Worm (Caenorhabditis elegans) whole organism, L4/young adult: ENCODE measurements around the gene Y42G9A.1.

Experiments
- W03F9.2 ChIP-seq: fragments of 150-350 bp; optimal IDR thresholded peaks from 2 replicates; lab custom pipeline; 2014; ENCODE audit warnings: missing biosample characterization, missing genetic modification characterization
- dao-5 ChIP-seq: sonication (generic microtip); optimal IDR thresholded peaks from 2 replicates; lab custom pipeline; 2016; ENCODE audit warnings: missing genotype, missing genetic modification characterization, moderate library complexity, missing compliant biosample characterization
- him-1 ChIP-seq: sonication (generic microtip); optimal IDR thresholded peaks from 2 replicates; lab custom pipeline; 2016; ENCODE audit warnings: missing genotype, missing genetic modification reagents, missing genetic modification characterization, missing compliant biosample characterization

DNA sequence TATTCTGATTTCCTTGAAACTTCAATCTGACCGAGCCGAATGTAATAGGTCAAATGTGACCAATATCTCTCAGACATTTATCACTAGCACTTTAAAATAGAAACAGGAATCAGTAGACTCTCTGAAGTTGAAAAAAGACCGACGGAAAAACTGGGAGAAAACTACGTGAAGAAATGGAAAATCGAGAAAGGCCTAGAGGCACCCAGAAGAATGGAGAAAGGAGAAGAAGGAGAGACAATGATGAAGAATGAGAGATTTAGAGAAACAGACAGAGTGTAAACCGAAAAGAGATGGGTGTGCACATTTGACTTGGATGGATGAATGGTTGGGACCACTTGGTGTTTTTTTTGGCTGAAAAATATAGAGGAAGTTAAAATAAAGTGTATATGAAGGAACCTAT is 20.3 kb downstream of the Y42G9A.1 start:
- TF ChIP-seq him-1 (tag; lab: Kevin White, UChicago): no peak
- peak; percentile 37 for TF ChIP-seq W03F9.2 (tag; lab: Kevin White, UChicago)
- no peak for TF ChIP-seq dao-5 (tag; lab: Kevin White, UChicago)
